Worm (Caenorhabditis elegans) whole organism, young adult: ENCODE data around the gene his-42.

Experiments used
- B0019.2 ChIP-seq: fragments of 200-800 bp; sonication (Bioruptor generic); conservative IDR thresholded peaks from 2 replicates; pipeline ENCODE4 v1.3.6; 2022; ENCODE audit warnings: missing genetic modification reagents, missing genetic modification characterization, missing compliant biosample characterization
- B0261.1 ChIP-seq: sonication (generic microtip); optimal IDR thresholded peaks from 2 replicates; lab custom pipeline; 2016; ENCODE audit warnings: mild to moderate bottlenecking, missing genetic modification characterization, moderate library complexity, missing compliant biosample characterization
- B0336.3 ChIP-seq: fragments of 200-800 bp; sonication (Bioruptor generic); IDR thresholded peaks from 2 replicates; pipeline ENCODE4 v1.3.6; 2022; ENCODE audit warnings: missing genetic modification characterization, missing compliant biosample characterization
- F10E7.11 ChIP-seq: sonication (generic microtip); optimal IDR thresholded peaks from 2 replicates; lab custom pipeline; 2017; ENCODE audit warnings: mild to moderate bottlenecking, missing genetic modification characterization, moderate library complexity, missing compliant biosample characterization
- F33H1.4 ChIP-seq: fragments of 200-800 bp; sonication (Bioruptor generic); IDR thresholded peaks from 2 replicates; pipeline ENCODE4 v1.3.6; 2022; ENCODE audit warnings: missing genetic modification reagents, missing genetic modification characterization, missing compliant biosample characterization
- ama-1 ChIP-seq, 3 experiments: fragments of 150-350 bp in 1 of 3; sonication (generic microtip) in 2 of 3; optimal IDR thresholded peaks; 2 replicates each; lab custom pipeline; 2014 to 2018; ENCODE audit warnings: missing biosample characterization in 2 of 3, missing genetic modification characterization in 2 of 3, missing genetic modification reagents in 2 of 3
- aptf-2 ChIP-seq: fragments of 200-800 bp; sonication (Bioruptor generic); conservative IDR thresholded peaks from 2 replicates; pipeline ENCODE4 v1.3.6; 2022; ENCODE audit warnings: missing genetic modification reagents, missing genetic modification characterization, missing compliant biosample characterization
- aptf-3 ChIP-seq: fragments of 200-800 bp; sonication (Bioruptor generic); IDR thresholded peaks from 2 replicates; pipeline ENCODE4 v1.3.6; 2022; ENCODE audit warnings: missing genetic modification characterization, missing compliant biosample characterization
- atf-7 ChIP-seq: sonication (generic microtip); optimal IDR thresholded peaks from 2 replicates; lab custom pipeline; 2017; ENCODE audit warnings: mild to moderate bottlenecking, missing genetic modification characterization, missing compliant biosample characterization
- bed-1 ChIP-seq: fragments of 200-800 bp; sonication (Bioruptor generic); IDR thresholded peaks from 2 replicates; pipeline ENCODE4 v1.3.6; 2022; ENCODE audit warnings: missing genetic modification reagents, missing genetic modification characterization, missing compliant biosample characterization
- cebp-2 ChIP-seq: fragments of 200-800 bp; sonication (Bioruptor generic); IDR thresholded peaks from 2 replicates; pipeline ENCODE4 v1.3.6; 2022; ENCODE audit warnings: missing genetic modification characterization, missing compliant biosample characterization
- ceh-100 ChIP-seq: fragments of 200-800 bp; sonication (Bioruptor generic); IDR thresholded peaks from 2 replicates; pipeline ENCODE4 v1.3.6; 2022; ENCODE audit warnings: missing genetic modification reagents, missing genetic modification characterization, missing compliant biosample characterization
- dox-1 ChIP-seq: fragments of 200-800 bp; sonication (Bioruptor generic); IDR thresholded peaks from 2 replicates; pipeline ENCODE4 v1.3.6; 2022; ENCODE audit warnings: missing genetic modification reagents, missing genetic modification characterization, missing compliant biosample characterization
- dpl-1 ChIP-seq: fragments of 150-350 bp; optimal IDR thresholded peaks from 2 replicates; lab custom pipeline; 2014; ENCODE audit warnings: missing biosample characterization, missing genetic modification reagents, missing genetic modification characterization
- egl-44 ChIP-seq: fragments of 200-800 bp; sonication (Bioruptor generic); IDR thresholded peaks from 2 replicates; pipeline ENCODE4 v1.3.6; 2022; ENCODE audit warnings: missing genetic modification reagents, missing genetic modification characterization, missing compliant biosample characterization
- egrh-3 ChIP-seq: fragments of 200-800 bp; sonication (Bioruptor generic); IDR thresholded peaks from 2 replicates; pipeline ENCODE4 v1.3.6; 2022; ENCODE audit warnings: missing genetic modification reagents, missing genetic modification characterization, missing compliant biosample characterization
- fkh-3 ChIP-seq: sonication (generic microtip); optimal IDR thresholded peaks from 2 replicates; lab custom pipeline; 2016; ENCODE audit warnings: mild to moderate bottlenecking, missing genetic modification characterization, missing compliant biosample characterization
- hlh-26 ChIP-seq: fragments of 200-800 bp; sonication (Bioruptor generic); conservative IDR thresholded peaks from 2 replicates; pipeline ENCODE4 v1.3.6; 2022; ENCODE audit warnings: missing genetic modification reagents, missing genetic modification characterization, missing compliant biosample characterization
- let-526 ChIP-seq: fragments of 200-800 bp; sonication (Bioruptor generic); IDR thresholded peaks from 2 replicates; pipeline ENCODE4 v1.3.6; 2022; ENCODE audit warnings: missing genetic modification reagents, missing genetic modification characterization, missing compliant biosample characterization
- let-607 ChIP-seq, 2 experiments: fragments of 200-800 bp in 1 of 2; sonication (Bioruptor generic) in 1 of 2; sonication (generic microtip) in 1 of 2; optimal IDR thresholded peaks; 2 replicates each; lab custom pipeline; 2016 to 2018; ENCODE audit warnings: mild to moderate bottlenecking in 2 of 2, missing compliant biosample characterization in 2 of 2, missing genetic modification characterization in 2 of 2, moderate library complexity in 2 of 2, missing genotype in 1 of 2
- lin-26 ChIP-seq: fragments of 200-800 bp; sonication (Bioruptor generic); IDR thresholded peaks from 2 replicates; pipeline ENCODE4 v1.3.6; 2022; ENCODE audit warnings: missing genetic modification reagents, missing genetic modification characterization, missing compliant biosample characterization
- lsl-1 ChIP-seq: fragments of 200-800 bp; sonication (Bioruptor generic); optimal IDR thresholded peaks from 2 replicates; lab custom pipeline; 2018; ENCODE audit warnings: mild to moderate bottlenecking, missing genetic modification characterization, moderate library complexity, missing compliant biosample characterization
- lsy-27 ChIP-seq: sonication (generic microtip); optimal IDR thresholded peaks from 2 replicates; lab custom pipeline; 2017; ENCODE audit warnings: missing genetic modification characterization, mild to moderate bottlenecking, missing compliant biosample characterization, antibody characterized with exemption, missing genotype, borderline replicate concordance; ENCODE audit not compliant: insufficient read depth
- madf-3 ChIP-seq: fragments of 200-800 bp; sonication (Bioruptor generic); IDR thresholded peaks from 2 replicates; pipeline ENCODE4 v1.3.6; 2022; ENCODE audit warnings: missing genetic modification reagents, missing genetic modification characterization, missing compliant biosample characterization
- madf-6 ChIP-seq: fragments of 200-800 bp; sonication (Bioruptor generic); IDR thresholded peaks from 2 replicates; pipeline ENCODE4 v1.3.6; 2022; ENCODE audit warnings: missing genetic modification reagents, missing genetic modification characterization, missing compliant biosample characterization
- madf-8 ChIP-seq: fragments of 200-800 bp; sonication (Bioruptor generic); conservative IDR thresholded peaks from 2 replicates; pipeline ENCODE4 v1.3.6; 2022; ENCODE audit warnings: missing genetic modification reagents, missing genetic modification characterization, missing compliant biosample characterization
- mcd-1 ChIP-seq: fragments of 200-800 bp; sonication (Bioruptor generic); IDR thresholded peaks from 2 replicates; pipeline ENCODE4 v1.3.6; 2022; ENCODE audit warnings: missing genetic modification reagents, missing genetic modification characterization, missing compliant biosample characterization
- nfyb-1 ChIP-seq: fragments of 200-800 bp; sonication (Bioruptor generic); IDR thresholded peaks from 2 replicates; pipeline ENCODE4 v1.3.6; 2022; ENCODE audit warnings: missing genetic modification reagents, missing genetic modification characterization, missing compliant biosample characterization
- nhr-179 ChIP-seq: sonication (generic microtip); optimal IDR thresholded peaks from 2 replicates; lab custom pipeline; 2016; ENCODE audit warnings: mild to moderate bottlenecking, missing genetic modification characterization, missing compliant biosample characterization
- pbrm-1 ChIP-seq: fragments of 200-800 bp; sonication (Bioruptor generic); IDR thresholded peaks from 2 replicates; pipeline ENCODE4 v1.3.6; 2022; ENCODE audit warnings: missing genetic modification reagents, missing genetic modification characterization, missing compliant biosample characterization
- rec-8 ChIP-seq, 2 experiments: sonication (generic microtip); optimal IDR thresholded peaks; 2 replicates each; lab custom pipeline; 2016; ENCODE audit warnings: mild to moderate bottlenecking in 2 of 2, missing genetic modification characterization in 2 of 2, missing genetic modification reagents in 2 of 2, missing genotype in 2 of 2, missing biosample characterization in 1 of 2, missing compliant biosample characterization in 1 of 2, moderate library complexity in 1 of 2
- snpc-1.1 ChIP-seq: sonication (generic microtip); optimal IDR thresholded peaks from 2 replicates; lab custom pipeline; 2017; ENCODE audit warnings: missing genetic modification characterization, mild to moderate bottlenecking, missing compliant biosample characterization, antibody characterized with exemption, moderate library complexity, missing genotype, missing genetic modification reagents; ENCODE audit not compliant: insufficient read depth
- snpc-1.3 ChIP-seq: sonication (generic microtip); optimal IDR thresholded peaks from 2 replicates; lab custom pipeline; 2017; ENCODE audit warnings: missing genetic modification characterization, mild to moderate bottlenecking, missing compliant biosample characterization, antibody characterized with exemption, moderate library complexity, missing genotype, missing genetic modification reagents; ENCODE audit not compliant: insufficient read depth
- snpc-4 ChIP-seq, 5 experiments: fragments of 150-350 bp in 1 of 5; sonication (generic microtip) in 4 of 5; optimal IDR thresholded peaks; 2 replicates each; lab custom pipeline; 2014 to 2018; ENCODE audit warnings: missing genetic modification characterization in 5 of 5, missing biosample characterization in 3 of 5, antibody characterized with exemption in 2 of 5, mild to moderate bottlenecking in 2 of 5, missing compliant biosample characterization in 2 of 5, missing genotype in 2 of 5, moderate library complexity in 2 of 5, missing genetic modification reagents in 1 of 5
- tbp1 ChIP-seq: fragments of 200-800 bp; sonication (Bioruptor generic); optimal IDR thresholded peaks from 2 replicates; lab custom pipeline; 2018; ENCODE audit warnings: mild to moderate bottlenecking, missing genetic modification characterization, missing compliant biosample characterization
- unc-130 ChIP-seq: sonication (generic microtip); optimal IDR thresholded peaks from 2 replicates; lab custom pipeline; 2016; ENCODE audit warnings: missing genetic modification reagents, missing genetic modification characterization, missing compliant biosample characterization
- unc-62 ChIP-seq: fragments of 150-350 bp; optimal IDR thresholded peaks from 2 replicates; lab custom pipeline; 2014; ENCODE audit warnings: missing biosample characterization, missing genetic modification reagents, missing genetic modification characterization
- zfh-2 ChIP-seq: fragments of 200-800 bp; sonication (Bioruptor generic); conservative IDR thresholded peaks from 2 replicates; pipeline ENCODE4 v1.3.6; 2022; ENCODE audit warnings: missing genetic modification reagents, missing genetic modification characterization, missing compliant biosample characterization
- ztf-26 ChIP-seq: sonication (generic microtip); optimal IDR thresholded peaks from 2 replicates; lab custom pipeline; 2017; ENCODE audit warnings: missing genetic modification characterization, missing compliant biosample characterization

his-42 gene

DNA sequence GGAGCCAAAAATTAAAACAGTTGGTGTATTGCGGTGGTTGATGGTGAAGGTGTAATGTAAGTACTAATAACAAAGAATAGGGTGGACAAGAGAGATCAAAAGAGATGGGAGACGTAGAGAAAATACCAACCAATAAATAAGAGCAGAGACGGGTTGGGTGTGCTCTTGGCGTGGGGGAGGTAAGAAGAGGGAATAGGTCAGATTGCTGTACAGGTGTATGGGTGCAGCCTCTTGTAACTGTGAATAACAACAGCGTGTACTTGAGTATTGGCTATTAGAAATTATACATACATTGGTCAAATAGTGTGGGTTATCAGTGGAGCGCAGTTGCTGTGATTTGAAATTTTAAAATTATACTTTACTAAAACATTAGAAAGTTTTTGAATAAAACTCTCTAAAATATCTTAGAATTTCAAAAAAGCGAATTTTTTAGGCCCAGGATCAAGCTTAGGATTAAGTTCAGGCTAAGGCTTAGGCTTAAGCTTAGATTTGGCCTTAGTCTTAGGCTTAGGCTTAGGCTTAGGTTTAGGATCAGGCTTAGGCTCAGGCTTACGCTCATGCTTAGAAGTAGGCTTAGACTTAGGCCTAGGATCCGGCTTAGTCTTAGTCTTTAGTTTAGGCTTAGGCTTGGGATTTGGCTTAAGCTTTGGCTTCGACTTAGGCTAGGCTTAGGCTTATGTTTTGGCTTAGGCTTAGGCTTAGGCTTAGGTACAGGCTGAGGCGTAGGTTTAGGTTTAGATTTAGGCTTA is 12.8 kb upstream of the his-42 start, which contains the start of gene F08G2.7:
Gene F08G2.7 (minus strand): TSS at position 51 of the 749 bp plus-strand sequence.
- TF ChIP-seq cebp-2 (GFP tag; lab: Robert Waterston, UW) (no peak), atf-7 (tag; lab: Kevin White, UChicago) (no peak), egrh-3 (no peak), unc-62 (GFP tag; lab: Kevin White, UChicago) (no peak), fkh-3 (tag; lab: Kevin White, UChicago) (no peak), nhr-179 (tag; lab: Kevin White, UChicago) (no peak), egl-44 (no peak), bed-1 (no peak)

DNA sequence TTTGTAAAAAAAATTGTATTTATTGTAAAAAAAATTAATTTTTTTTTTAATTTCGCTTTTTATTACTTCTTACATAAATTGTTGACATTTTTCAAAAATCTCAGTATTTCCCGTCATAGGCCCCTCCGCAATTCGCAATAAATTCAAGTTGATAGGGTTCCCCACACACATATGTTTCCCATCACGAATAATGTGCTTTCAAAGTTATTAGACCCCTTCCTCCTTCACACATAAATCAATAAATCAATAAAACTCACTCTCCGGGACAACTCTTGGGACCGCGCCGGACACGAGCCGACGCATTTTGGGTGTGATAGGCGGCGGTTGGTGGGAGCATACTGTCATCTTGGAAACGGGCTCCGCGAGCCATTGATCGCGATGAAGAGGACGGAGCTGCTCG is 11.0 kb upstream of the his-42 start:
- TF ChIP-seq dpl-1 (no peak), hlh-26 (GFP tag; lab: Robert Waterston, UW) (no peak), snpc-1.1 (no peak), zfh-2 (GFP tag; lab: Robert Waterston, UW) (peak; percentile 42; the same call in 1 of the 2 replicates)

DNA sequence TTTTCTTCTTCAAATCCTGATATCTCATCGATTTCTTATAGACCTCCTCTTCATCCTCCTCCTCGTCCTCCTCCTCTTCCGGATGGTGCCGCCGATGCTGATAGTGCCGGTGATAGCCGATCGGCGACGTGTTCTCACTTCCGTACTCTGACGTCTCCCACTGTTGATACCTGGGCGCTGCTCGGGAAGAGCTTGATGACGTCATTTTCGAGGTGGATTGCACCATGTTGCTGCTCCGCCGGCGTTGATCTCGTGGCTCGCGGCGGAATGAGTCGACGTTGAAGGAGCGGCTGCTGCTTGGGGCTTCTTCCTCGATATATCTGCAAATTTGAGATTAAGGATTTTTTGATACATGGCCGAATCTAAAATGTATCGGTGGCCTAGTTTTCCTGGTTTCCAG is 9.9 kb upstream of the his-42 start:
- no peak for TF ChIP-seq ceh-100 (GFP tag; lab: Robert Waterston, UW)
- no peak for TF ChIP-seq dpl-1
- no peak for TF ChIP-seq let-526 (GFP tag; lab: Robert Waterston, UW)
- TF ChIP-seq unc-130 (GFP tag; lab: Kevin White, UChicago) = no peak
- TF ChIP-seq B0019.2 (GFP tag; lab: Robert Waterston, UW) = no peak
- TF ChIP-seq rec-8 (tag; optimal IDR thresholded peaks at IDR 0.05; lab: Kevin White, UChicago) = no peak
- no peak for TF ChIP-seq snpc-1.1
- no peak for TF ChIP-seq ztf-26 (tag; lab: Kevin White, UChicago)
- TF ChIP-seq zfh-2 (GFP tag; lab: Robert Waterston, UW) = peak; percentile 72
- TF ChIP-seq let-607 (tag; optimal IDR thresholded peaks at IDR 0.05; lab: Kevin White, UChicago) = no peak
- no peak for TF ChIP-seq B0261.1 (tag; lab: Kevin White, UChicago)
- peak; percentile 26; the same call in 1 of the 2 replicates for TF ChIP-seq egrh-3
- TF ChIP-seq F10E7.11 (tag; lab: Kevin White, UChicago) = no peak
- no peak for TF ChIP-seq ama-1 (optimal IDR thresholded peaks at IDR 0.05; lab: Kevin White, UChicago)
- TF ChIP-seq ama-1 (GFP tag; optimal IDR thresholded peaks at IDR 0.05; lab: Kevin White, UChicago) = no peak
- TF ChIP-seq lsy-27 (tag; lab: Kevin White, UChicago) = no peak
- TF ChIP-seq lin-26 (GFP tag; lab: Robert Waterston, UW) = no peak
- no peak for TF ChIP-seq atf-7 (tag; lab: Kevin White, UChicago)

DNA sequence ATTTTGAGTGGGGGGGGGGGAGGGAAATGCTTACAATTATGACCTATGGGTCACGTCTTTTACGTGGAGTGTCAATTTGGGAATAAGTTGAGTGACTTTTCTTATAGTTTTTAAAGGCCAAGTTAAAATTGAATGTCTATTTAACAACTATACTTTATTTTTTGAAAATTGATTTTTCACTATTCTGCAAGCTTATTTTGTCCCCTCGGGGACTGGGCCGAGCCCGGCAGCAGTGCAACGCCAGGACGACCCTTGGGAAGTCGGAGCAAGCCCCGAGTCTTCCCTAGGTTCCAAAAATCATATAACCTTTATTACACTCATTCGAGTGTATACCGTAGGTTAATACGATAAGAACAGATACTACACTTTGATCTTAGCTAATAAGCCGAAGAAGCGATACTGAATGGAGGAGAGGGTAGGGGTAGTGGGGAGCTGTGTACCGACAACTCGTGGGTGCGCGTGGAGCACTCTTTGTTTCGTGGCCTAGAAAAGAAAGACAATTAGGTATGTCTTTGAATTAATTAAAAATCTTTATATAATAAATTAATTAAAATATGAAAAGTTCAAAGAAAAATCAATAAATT is 7.3 kb upstream of the his-42 start, which contains the start of gene ins-37:
Gene ins-37 (minus strand): TSS at position 384 of the 584 bp plus-strand sequence.
- TF ChIP-seq madf-8 (GFP tag; lab: Robert Waterston, UW) (peak; percentile 27; the same call in 1 of the 2 replicates), madf-6 (GFP tag; lab: Robert Waterston, UW) (peak; percentile 62; the same call in 1 of the 2 replicates), snpc-4 (GFP tag; optimal IDR thresholded peaks at IDR 0.05; lab: Kevin White, UChicago) (peak; percentile 86), snpc-4 (tag; optimal IDR thresholded peaks at IDR 0.05; lab: Kevin White, UChicago) (peak; percentile 68 to 95 (median 90)), snpc-1.3 (peak; percentile 47), pbrm-1 (GFP tag; lab: Robert Waterston, UW) (0 out of 2 replicates have a peak, but pooled peaks have one; percentile 43), aptf-3 (GFP tag; lab: Robert Waterston, UW) (0 out of 2 replicates have a peak, but pooled peaks have one; percentile 10), lsl-1 (peak; percentile 62), B0336.3 (GFP tag; lab: Robert Waterston, UW) (0 out of 2 replicates have a peak, but pooled peaks have one; percentile 39), nfyb-1 (GFP tag; lab: Robert Waterston, UW) (0 out of 2 replicates have a peak, but pooled peaks have one; percentile 36), mcd-1 (0 out of 2 replicates have a peak, but pooled peaks have one; percentile 7), madf-3 (GFP tag; lab: Robert Waterston, UW) (0 out of 2 replicates have a peak, but pooled peaks have one; percentile 3), dox-1 (GFP tag; lab: Robert Waterston, UW) (peak; percentile 44; the same call in 1 of the 2 replicates), tbp1 (GFP tag; lab: Kevin White, UChicago) (peak; percentile 52), aptf-2 (peak; percentile 92), F33H1.4 (0 out of 2 replicates have a peak, but pooled peaks have one; percentile 11), lin-26 (GFP tag; lab: Robert Waterston, UW) (peak; percentile 95)
